Fruit fly (Drosophila melanogaster): ENCODE measurements around the gene U2af38.
A peak's percentile ranks its signal among the peaks of the same experiment; 100 is the strongest.

U2af38 gene

DNA sequence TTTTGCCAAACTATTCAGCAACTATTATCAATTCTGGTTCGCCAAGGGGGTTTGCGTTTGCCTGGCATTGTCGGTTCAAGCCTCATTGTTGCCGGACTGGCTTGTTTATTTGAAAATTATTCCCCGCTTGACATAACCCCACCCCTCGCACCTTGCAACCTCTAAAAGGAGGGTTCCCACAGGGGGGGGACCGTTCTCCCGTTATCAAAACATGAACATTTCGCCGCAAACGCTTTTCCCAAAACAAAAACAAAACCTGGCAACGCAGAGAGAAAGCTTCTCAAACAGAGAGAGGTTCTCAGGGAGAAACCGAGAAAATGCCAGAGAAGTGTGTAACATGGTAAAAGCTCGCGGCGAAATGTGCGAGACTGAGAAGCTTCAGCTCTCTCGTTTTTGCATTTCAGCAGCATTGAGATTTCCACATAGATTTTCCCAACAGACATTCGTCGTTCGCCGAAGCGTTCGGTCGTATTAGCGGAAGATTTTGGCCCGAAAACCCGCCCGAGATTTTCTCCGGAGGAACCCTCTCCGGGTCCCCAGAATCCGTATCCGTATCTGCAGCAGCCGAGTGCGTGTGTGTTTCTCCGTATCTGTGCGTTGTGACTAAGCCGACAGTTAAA, 15.4 kb upstream of the U2af38 start (continued):
- TF ChIP-seq zf30C (GFP tag; optimal IDR thresholded peaks at IDR 0.05) (no peak), pum (GFP tag; optimal IDR thresholded peaks at IDR 0.05) (no peak), CG8290 (GFP tag; optimal IDR thresholded peaks at IDR 0.05) (no peak), CG8290 (tag; optimal IDR thresholded peaks at IDR 0.05) (peak in 1 of 2 experiments; percentile 8), CG10543 (GFP tag; optimal IDR thresholded peaks at IDR 0.05) (peak; percentile 28), fu2 (GFP tag; optimal IDR thresholded peaks at IDR 0.05) (no peak), CG32767 (GFP tag; IDR thresholded peaks at IDR 0.05) (no peak), CG7271 (tag; optimal IDR thresholded peaks at IDR 0.05) (no peak), CG7987 (GFP tag; optimal IDR thresholded peaks at IDR 0.05) (no peak), NK7.1 (GFP tag; optimal IDR thresholded peaks at IDR 0.05) (no peak), CG18011 (GFP tag; optimal IDR thresholded peaks at IDR 0.05) (no peak), Hr51 (GFP tag; optimal IDR thresholded peaks at IDR 0.05) (no peak), crol (GFP tag; IDR thresholded peaks at IDR 0.05) (peak; percentile 91), CG13894 (tag; optimal IDR thresholded peaks at IDR 0.05) (peak; percentile 57), Mad (GFP tag; optimal IDR thresholded peaks at IDR 0.05) (no peak), CG17186 (GFP tag; optimal IDR thresholded peaks at IDR 0.05) (no peak), CG3838 (GFP tag; optimal IDR thresholded peaks at IDR 0.05) (no peak), Hey (tag; optimal IDR thresholded peaks at IDR 0.05) (no peak), CG16813 (GFP tag; IDR thresholded peaks at IDR 0.05; ENCODE audit: partially characterized antibody) (no peak), CG10654 (GFP tag; optimal IDR thresholded peaks at IDR 0.05) (no peak), sim (GFP tag; IDR thresholded peaks at IDR 0.05) (no peak), CG3281 (GFP tag; optimal IDR thresholded peaks at IDR 0.05) (no peak), yki (optimal IDR thresholded peaks at IDR 0.05) (no peak), dmrt11E (tag; optimal IDR thresholded peaks at IDR 0.05) (no peak), CG4404 (GFP tag; IDR thresholded peaks at IDR 0.05) (no peak), usp (GFP tag; optimal IDR thresholded peaks at IDR 0.05) (no peak), CG10209 (GFP tag; optimal IDR thresholded peaks at IDR 0.05) (no peak), hth (optimal IDR thresholded peaks at IDR 0.05) (no peak), Dip2 (GFP tag; IDR thresholded peaks at IDR 0.05) (no peak), Drgx (GFP tag; IDR thresholded peaks at IDR 0.05) (peak; percentile 27; the same call in 1 of the 2 replicates), so (GFP tag; IDR thresholded peaks at IDR 0.05) (peak; percentile 18; the same call in 1 of the 3 replicates), Gsc (GFP tag; IDR thresholded peaks at IDR 0.05) (no peak), pfk (GFP tag; optimal IDR thresholded peaks at IDR 0.05) (no peak), CG7839 (tag; optimal IDR thresholded peaks at IDR 0.05) (no peak)

DNA sequence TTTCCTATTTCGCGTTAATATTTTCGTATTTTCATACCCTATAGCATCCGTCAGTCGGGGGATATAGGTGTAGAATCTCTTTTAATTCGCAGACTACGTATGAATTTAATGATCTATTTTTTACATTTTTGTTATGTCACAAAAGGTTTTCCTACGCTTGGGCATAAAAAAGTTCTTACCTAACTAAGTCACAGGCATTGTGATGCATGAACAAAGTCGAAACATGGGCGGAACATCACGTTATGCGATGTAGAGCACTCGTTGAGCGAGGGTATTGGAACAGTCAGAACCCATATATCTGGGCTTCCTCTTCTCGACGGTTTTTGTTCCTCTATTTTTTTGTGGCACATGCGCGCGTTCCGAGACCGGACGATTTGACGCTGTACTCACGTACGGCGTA, 14.7 kb upstream of the U2af38 start:
- TF ChIP-seq CG18764 (GFP tag; optimal IDR thresholded peaks at IDR 0.05) = peak; percentile 9
- peak in 1 of 2 experiments; percentile 4 for TF ChIP-seq tll (GFP tag; optimal IDR thresholded peaks at IDR 0.05)
- no peak for TF ChIP-seq CG2129 (GFP tag; IDR thresholded peaks at IDR 0.05; ENCODE audit: partially characterized antibody)
- TF ChIP-seq Dp (GFP tag; optimal IDR thresholded peaks at IDR 0.05) = no peak
- TF ChIP-seq mam (GFP tag; optimal IDR thresholded peaks at IDR 0.05) = peak; percentile 4
- TF ChIP-seq CG2712 (tag; optimal IDR thresholded peaks at IDR 0.05) = peak; percentile 14
- TF ChIP-seq CG5180 (GFP tag; optimal IDR thresholded peaks at IDR 0.05) = no peak
- TF ChIP-seq lilli (GFP tag; optimal IDR thresholded peaks at IDR 0.05) = peak; percentile 36
- TF ChIP-seq rib (GFP tag; IDR thresholded peaks at IDR 0.05) = no peak
- peak; percentile 2 for TF ChIP-seq CG16815 (GFP tag; optimal IDR thresholded peaks at IDR 0.05)
- TF ChIP-seq Myb (GFP tag; optimal IDR thresholded peaks at IDR 0.05) = no peak
- TF ChIP-seq lola (GFP tag; optimal IDR thresholded peaks at IDR 0.05) = no peak
- TF ChIP-seq Hsf (GFP tag; optimal IDR thresholded peaks at IDR 0.05) = peak; percentile 4
- TF ChIP-seq eve (GFP tag; optimal IDR thresholded peaks at IDR 0.05) = peak in 1 of 2 experiments; percentile 59
- TF ChIP-seq Mrtf (GFP tag; IDR thresholded peaks at IDR 0.05) = no peak
- TF ChIP-seq MBD-R2 (GFP tag; IDR thresholded peaks at IDR 0.05) = 0 out of 2 replicates have a peak, but pooled peaks have one; percentile 7
- no peak for TF ChIP-seq ato (GFP tag; IDR thresholded peaks at IDR 0.05; ENCODE audit: partially characterized antibody)
- no peak for TF ChIP-seq CG9876 (GFP tag; optimal IDR thresholded peaks at IDR 0.05)
- TF ChIP-seq row (GFP tag; IDR thresholded peaks at IDR 0.05) = peak; percentile 77
